Worm (Caenorhabditis elegans) whole organism, young adult: ENCODE data around the gene R10E4.9.
A peak's percentile ranks its signal among the peaks of the same experiment; 100 is the strongest.

Experiments
- C06A6.2 ChIP-seq: fragments of 200-800 bp; sonication (Bioruptor generic); conservative IDR thresholded peaks from 2 replicates; pipeline ENCODE4 v1.3.6; 2022; ENCODE audit warnings: missing genetic modification characterization, missing compliant biosample characterization
- C17E4.6 ChIP-seq: fragments of 200-800 bp; sonication (Bioruptor generic); IDR thresholded peaks from 2 replicates; pipeline ENCODE4 v1.3.6; 2022; ENCODE audit warnings: missing genetic modification reagents, missing genetic modification characterization, missing compliant biosample characterization
- D2030.7 ChIP-seq: fragments of 200-800 bp; sonication (Bioruptor generic); IDR thresholded peaks from 2 replicates; pipeline ENCODE4 v1.3.6; 2022; ENCODE audit warnings: missing genetic modification reagents, missing genetic modification characterization, missing compliant biosample characterization
- F23B12.7 ChIP-seq: sonication (generic microtip); optimal IDR thresholded peaks from 2 replicates; lab custom pipeline; 2017; ENCODE audit warnings: missing genetic modification characterization, mild to moderate bottlenecking, missing compliant biosample characterization, antibody characterized with exemption, moderate library complexity; ENCODE audit not compliant: insufficient read depth
- F33H1.4 ChIP-seq: fragments of 200-800 bp; sonication (Bioruptor generic); IDR thresholded peaks from 2 replicates; pipeline ENCODE4 v1.3.6; 2022; ENCODE audit warnings: missing genetic modification reagents, missing genetic modification characterization, missing compliant biosample characterization
- F37B4.10 ChIP-seq: fragments of 200-800 bp; sonication (Bioruptor generic); IDR thresholded peaks from 2 replicates; pipeline ENCODE4 v1.3.6; 2022; ENCODE audit warnings: missing genetic modification characterization, missing compliant biosample characterization
- F57A8.1 ChIP-seq: fragments of 200-800 bp; sonication (Bioruptor generic); optimal IDR thresholded peaks from 2 replicates; lab custom pipeline; 2018; ENCODE audit warnings: mild to moderate bottlenecking, missing genetic modification characterization, moderate library complexity, missing compliant biosample characterization
- K11D2.4 ChIP-seq: fragments of 200-800 bp; sonication (Bioruptor generic); IDR thresholded peaks from 2 replicates; pipeline ENCODE4 v1.3.6; 2022; ENCODE audit warnings: missing genetic modification reagents, missing genetic modification characterization, missing compliant biosample characterization
- Y79H2A.3 ChIP-seq: fragments of 200-800 bp; sonication (Bioruptor generic); conservative IDR thresholded peaks from 2 replicates; pipeline ENCODE4 v1.3.6; 2022; ENCODE audit warnings: missing genetic modification reagents, missing genetic modification characterization, missing compliant biosample characterization
- Y95B8A.8 ChIP-seq: fragments of 200-800 bp; sonication (Bioruptor generic); IDR thresholded peaks from 2 replicates; pipeline ENCODE4 v1.3.6; 2022; ENCODE audit warnings: missing genetic modification reagents, missing genetic modification characterization, missing compliant biosample characterization
- ZK185.1 ChIP-seq: sonication (generic microtip); optimal IDR thresholded peaks from 2 replicates; lab custom pipeline; 2016; ENCODE audit warnings: mild to moderate bottlenecking, missing genetic modification characterization, missing compliant biosample characterization; ENCODE audit not compliant: poor library complexity, severe bottlenecking
- akir-1 ChIP-seq: fragments of 200-800 bp; sonication (Bioruptor generic); optimal IDR thresholded peaks from 2 replicates; lab custom pipeline; 2018; ENCODE audit warnings: mild to moderate bottlenecking, missing genetic modification characterization, moderate library complexity, missing compliant biosample characterization
- aptf-2 ChIP-seq: fragments of 200-800 bp; sonication (Bioruptor generic); conservative IDR thresholded peaks from 2 replicates; pipeline ENCODE4 v1.3.6; 2022; ENCODE audit warnings: missing genetic modification reagents, missing genetic modification characterization, missing compliant biosample characterization
- attf-5 ChIP-seq: fragments of 200-800 bp; sonication (Bioruptor generic); optimal IDR thresholded peaks from 2 replicates; lab custom pipeline; 2018; ENCODE audit warnings: mild to moderate bottlenecking, missing genetic modification characterization, missing compliant biosample characterization
- attf-6 ChIP-seq: fragments of 200-800 bp; sonication (Bioruptor generic); IDR thresholded peaks from 2 replicates; pipeline ENCODE4 v1.3.6; 2022; ENCODE audit warnings: missing genetic modification reagents, missing genetic modification characterization, missing compliant biosample characterization
- bed-2 ChIP-seq: fragments of 200-800 bp; sonication (Bioruptor generic); IDR thresholded peaks from 2 replicates; pipeline ENCODE4 v1.3.6; 2022; ENCODE audit warnings: missing genetic modification reagents, missing genetic modification characterization, missing compliant biosample characterization
- ccch-3 ChIP-seq: fragments of 200-800 bp; sonication (Bioruptor generic); optimal IDR thresholded peaks from 2 replicates; lab custom pipeline; 2018; ENCODE audit warnings: mild to moderate bottlenecking, missing genetic modification characterization, missing compliant biosample characterization
- cebp-2 ChIP-seq: fragments of 200-800 bp; sonication (Bioruptor generic); IDR thresholded peaks from 2 replicates; pipeline ENCODE4 v1.3.6; 2022; ENCODE audit warnings: missing genetic modification characterization, missing compliant biosample characterization
- ceh-40 ChIP-seq: fragments of 200-800 bp; sonication (Bioruptor generic); IDR thresholded peaks from 2 replicates; pipeline ENCODE4 v1.3.6; 2022; ENCODE audit warnings: missing genetic modification characterization, missing compliant biosample characterization
- ceh-58 ChIP-seq: fragments of 200-800 bp; sonication (Bioruptor generic); IDR thresholded peaks from 2 replicates; pipeline ENCODE4 v1.3.6; 2022; ENCODE audit warnings: missing genetic modification characterization, missing compliant biosample characterization
- dpl-1 ChIP-seq: fragments of 150-350 bp; optimal IDR thresholded peaks from 2 replicates; lab custom pipeline; 2014; ENCODE audit warnings: missing biosample characterization, missing genetic modification reagents, missing genetic modification characterization
- egrh-3 ChIP-seq: fragments of 200-800 bp; sonication (Bioruptor generic); IDR thresholded peaks from 2 replicates; pipeline ENCODE4 v1.3.6; 2022; ENCODE audit warnings: missing genetic modification reagents, missing genetic modification characterization, missing compliant biosample characterization
- hlh-26 ChIP-seq: fragments of 200-800 bp; sonication (Bioruptor generic); conservative IDR thresholded peaks from 2 replicates; pipeline ENCODE4 v1.3.6; 2022; ENCODE audit warnings: missing genetic modification reagents, missing genetic modification characterization, missing compliant biosample characterization
- hsf-1 ChIP-seq: fragments of 200-800 bp; sonication (Bioruptor generic); IDR thresholded peaks from 2 replicates; pipeline ENCODE4 v1.3.6; 2022; ENCODE audit warnings: missing genetic modification reagents, missing genetic modification characterization, missing compliant biosample characterization
- lag-1 ChIP-seq: fragments of 200-800 bp; sonication (Bioruptor generic); IDR thresholded peaks from 2 replicates; pipeline ENCODE4 v1.3.6; 2022; ENCODE audit warnings: missing genetic modification reagents, missing genetic modification characterization, missing compliant biosample characterization
- let-607 ChIP-seq, 2 experiments: fragments of 200-800 bp in 1 of 2; sonication (Bioruptor generic) in 1 of 2; sonication (generic microtip) in 1 of 2; optimal IDR thresholded peaks; 2 replicates each; lab custom pipeline; 2016 to 2018; ENCODE audit warnings: mild to moderate bottlenecking in 2 of 2, missing compliant biosample characterization in 2 of 2, missing genetic modification characterization in 2 of 2, moderate library complexity in 2 of 2, missing genotype in 1 of 2
- lin-54 ChIP-seq: fragments of 200-800 bp; sonication (Bioruptor generic); optimal IDR thresholded peaks from 2 replicates; lab custom pipeline; 2018; ENCODE audit warnings: mild to moderate bottlenecking, missing genetic modification characterization, missing compliant biosample characterization
- lir-1 ChIP-seq: fragments of 200-800 bp; sonication (Bioruptor generic); conservative IDR thresholded peaks from 2 replicates; pipeline ENCODE4 v1.3.6; 2022; ENCODE audit warnings: missing genetic modification reagents, missing genetic modification characterization, missing compliant biosample characterization
- lsy-27 ChIP-seq: sonication (generic microtip); optimal IDR thresholded peaks from 2 replicates; lab custom pipeline; 2017; ENCODE audit warnings: missing genetic modification characterization, mild to moderate bottlenecking, missing compliant biosample characterization, antibody characterized with exemption, missing genotype, borderline replicate concordance; ENCODE audit not compliant: insufficient read depth
- madf-10 ChIP-seq: sonication (generic microtip); optimal IDR thresholded peaks from 2 replicates; lab custom pipeline; 2016; ENCODE audit warnings: mild to moderate bottlenecking, missing genetic modification characterization, missing compliant biosample characterization
- madf-3 ChIP-seq: fragments of 200-800 bp; sonication (Bioruptor generic); IDR thresholded peaks from 2 replicates; pipeline ENCODE4 v1.3.6; 2022; ENCODE audit warnings: missing genetic modification reagents, missing genetic modification characterization, missing compliant biosample characterization
- mxl-1 ChIP-seq: sonication (generic microtip); optimal IDR thresholded peaks from 2 replicates; lab custom pipeline; 2016; ENCODE audit warnings: missing genetic modification characterization, missing compliant biosample characterization
- nhr-120 ChIP-seq: fragments of 200-800 bp; sonication (Bioruptor generic); IDR thresholded peaks from 2 replicates; pipeline ENCODE4 v1.3.6; 2022; ENCODE audit warnings: missing genetic modification characterization, missing compliant biosample characterization
- pha-4 ChIP-seq: fragments of 150-350 bp; sonication (generic microtip); optimal IDR thresholded peaks from 2 replicates; lab custom pipeline; 2014; ENCODE audit warnings: missing biosample characterization, missing genetic modification reagents, missing genetic modification characterization
- rcor-1 ChIP-seq: fragments of 200-800 bp; sonication (Bioruptor generic); IDR thresholded peaks from 2 replicates; pipeline ENCODE4 v1.3.6; 2022; ENCODE audit warnings: missing genetic modification reagents, missing genetic modification characterization, missing compliant biosample characterization
- sea-2 ChIP-seq: fragments of 200-800 bp; sonication (Bioruptor generic); IDR thresholded peaks from 2 replicates; pipeline ENCODE4 v1.3.6; 2022; ENCODE audit warnings: missing genetic modification characterization, missing compliant biosample characterization
- snpc-1.1 ChIP-seq: sonication (generic microtip); optimal IDR thresholded peaks from 2 replicates; lab custom pipeline; 2017; ENCODE audit warnings: missing genetic modification characterization, mild to moderate bottlenecking, missing compliant biosample characterization, antibody characterized with exemption, moderate library complexity, missing genotype, missing genetic modification reagents; ENCODE audit not compliant: insufficient read depth
- snpc-3.4 ChIP-seq: sonication (generic microtip); optimal IDR thresholded peaks from 2 replicates; lab custom pipeline; 2017; ENCODE audit warnings: missing genetic modification characterization, mild to moderate bottlenecking, missing compliant biosample characterization, antibody characterized with exemption, moderate library complexity, missing genotype, missing genetic modification reagents
- snpc-4 ChIP-seq, 5 experiments: fragments of 150-350 bp in 1 of 5; sonication (generic microtip) in 4 of 5; optimal IDR thresholded peaks; 2 replicates each; lab custom pipeline; 2014 to 2018; ENCODE audit warnings: missing genetic modification characterization in 5 of 5, missing biosample characterization in 3 of 5, antibody characterized with exemption in 2 of 5, mild to moderate bottlenecking in 2 of 5, missing compliant biosample characterization in 2 of 5, missing genotype in 2 of 5, moderate library complexity in 2 of 5, missing genetic modification reagents in 1 of 5
- somi-1 ChIP-seq: fragments of 200-800 bp; sonication (Bioruptor generic); optimal IDR thresholded peaks from 2 replicates; lab custom pipeline; 2018; ENCODE audit warnings: mild to moderate bottlenecking, missing genetic modification characterization, missing compliant biosample characterization
- unc-62 ChIP-seq: fragments of 150-350 bp; optimal IDR thresholded peaks from 2 replicates; lab custom pipeline; 2014; ENCODE audit warnings: missing biosample characterization, missing genetic modification reagents, missing genetic modification characterization
- zfh-2 ChIP-seq: fragments of 200-800 bp; sonication (Bioruptor generic); conservative IDR thresholded peaks from 2 replicates; pipeline ENCODE4 v1.3.6; 2022; ENCODE audit warnings: missing genetic modification reagents, missing genetic modification characterization, missing compliant biosample characterization
- zim-3 ChIP-seq: sonication (generic microtip); optimal IDR thresholded peaks from 2 replicates; lab custom pipeline; 2017; ENCODE audit warnings: mild to moderate bottlenecking, missing genetic modification characterization, moderate library complexity, missing compliant biosample characterization
- ztf-25 ChIP-seq: fragments of 200-800 bp; sonication (Bioruptor generic); IDR thresholded peaks from 2 replicates; pipeline ENCODE4 v1.3.6; 2022; ENCODE audit warnings: missing genetic modification reagents, missing genetic modification characterization, missing compliant biosample characterization
- ztf-28 ChIP-seq: fragments of 200-800 bp; sonication (Bioruptor generic); IDR thresholded peaks from 2 replicates; pipeline ENCODE4 v1.3.6; 2022; ENCODE audit warnings: missing genetic modification reagents, missing genetic modification characterization, missing compliant biosample characterization

The R10E4.9 gene

DNA sequence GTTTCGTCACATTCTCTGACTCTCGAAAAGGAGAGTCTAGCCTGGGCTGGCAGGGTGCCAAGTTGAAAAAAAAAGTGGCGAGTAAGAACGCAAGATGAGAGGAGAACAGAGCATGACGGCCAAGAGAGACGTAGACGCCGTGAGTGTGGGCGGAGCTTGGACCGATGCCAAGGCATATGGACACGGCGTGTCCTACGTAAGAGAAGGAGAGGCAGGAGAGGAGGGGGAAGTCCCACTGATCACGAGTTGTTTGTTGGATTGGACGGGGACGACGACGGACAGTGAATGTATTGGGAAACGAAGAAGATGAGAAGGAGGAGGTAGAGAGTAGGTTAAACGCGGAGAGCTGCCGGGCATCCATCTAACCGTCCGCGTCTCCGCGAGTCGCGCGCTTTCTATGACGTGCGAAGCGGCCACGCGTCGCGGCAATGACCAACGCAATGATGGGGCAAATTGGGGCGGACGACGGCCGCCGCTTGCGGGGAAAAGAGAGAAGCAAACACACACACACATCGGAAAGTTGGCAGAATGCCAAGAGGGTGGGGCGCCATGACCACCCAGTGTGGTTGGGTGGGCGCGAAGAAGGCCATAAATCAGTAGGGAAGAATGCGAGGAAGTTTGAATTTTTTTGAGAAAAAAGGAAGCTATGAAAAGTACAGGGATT, 20.1 kb downstream of the R10E4.9 start (continued):
- peak; percentile 41 for TF ChIP-seq zim-3 (tag; lab: Kevin White, UChicago)
- peak; percentile 59; the same call in 1 of the 2 replicates for TF ChIP-seq lir-1 (GFP tag; lab: Robert Waterston, UW)
- peak; percentile 52; the same call in 1 of the 2 replicates for TF ChIP-seq C17E4.6 (GFP tag; lab: Robert Waterston, UW)
- peak; percentile 100 for TF ChIP-seq zfh-2 (GFP tag; lab: Robert Waterston, UW)
- TF ChIP-seq F37B4.10 (GFP tag; lab: Robert Waterston, UW), result no peak
- peak; percentile 24 for TF ChIP-seq ZK185.1 (tag; lab: Kevin White, UChicago)
- TF ChIP-seq attf-6, result no peak
- TF ChIP-seq F33H1.4 (GFP tag; lab: Robert Waterston, UW), result peak; percentile 31
- no peak for TF ChIP-seq lsy-27 (tag; lab: Kevin White, UChicago)
- TF ChIP-seq F57A8.1, result peak; percentile 34
- TF ChIP-seq rcor-1 (GFP tag; lab: Robert Waterston, UW), result peak; percentile 79
- no peak for TF ChIP-seq nhr-120 (GFP tag; lab: Robert Waterston, UW)
- no peak for TF ChIP-seq F23B12.7
- TF ChIP-seq hsf-1, result 0 out of 2 replicates have a peak, but pooled peaks have one; percentile 29
- no peak for TF ChIP-seq ztf-25 (GFP tag; lab: Robert Waterston, UW)
- peak; percentile 41; the same call in 1 of the 2 replicates for TF ChIP-seq bed-2 (GFP tag; lab: Robert Waterston, UW)
- TF ChIP-seq mxl-1, result no peak
- no peak for TF ChIP-seq dpl-1 (GFP tag; lab: Kevin White, UChicago)
- TF ChIP-seq ceh-40 (GFP tag; lab: Robert Waterston, UW), result no peak
- TF ChIP-seq aptf-2 (GFP tag; lab: Robert Waterston, UW), result 0 out of 2 replicates have a peak, but pooled peaks have one; percentile 31
- TF ChIP-seq cebp-2 (GFP tag; lab: Robert Waterston, UW), result 0 out of 2 replicates have a peak, but pooled peaks have one; percentile 47
- peak; percentile 91; the same call in 1 of the 2 replicates for TF ChIP-seq lag-1 (GFP tag; lab: Robert Waterston, UW)
- TF ChIP-seq snpc-3.4 (tag; lab: Kevin White, UChicago), result peak; percentile 1
- TF ChIP-seq K11D2.4, result peak; percentile 96
- TF ChIP-seq D2030.7 (GFP tag; lab: Robert Waterston, UW), result no peak
- TF ChIP-seq let-607 (tag; optimal IDR thresholded peaks at IDR 0.05; lab: Kevin White, UChicago), result peak; percentile 93 to 95
- peak; percentile 26 for TF ChIP-seq pha-4 (tag; lab: Kevin White, UChicago)
- peak; percentile 82 for TF ChIP-seq lin-54 (GFP tag; lab: Kevin White, UChicago)
- no peak for TF ChIP-seq Y79H2A.3 (GFP tag; lab: Robert Waterston, UW)
- 0 out of 2 replicates have a peak, but pooled peaks have one; percentile 11 for TF ChIP-seq ztf-28 (GFP tag; lab: Robert Waterston, UW)
- no peak for TF ChIP-seq ceh-58 (GFP tag; lab: Robert Waterston, UW)
- TF ChIP-seq ccch-3 (GFP tag; lab: Kevin White, UChicago), result no peak
- peak; percentile 67; the same call in 1 of the 2 replicates for TF ChIP-seq Y95B8A.8 (GFP tag; lab: Robert Waterston, UW)
- TF ChIP-seq somi-1 (GFP tag; lab: Kevin White, UChicago), result peak; percentile 100
- TF ChIP-seq hlh-26 (GFP tag; lab: Robert Waterston, UW), result no peak
- TF ChIP-seq unc-62 (GFP tag; lab: Kevin White, UChicago), result peak; percentile 93
- peak; percentile 99 for TF ChIP-seq C06A6.2 (GFP tag; lab: Robert Waterston, UW)
- TF ChIP-seq egrh-3, result peak; percentile 87
- TF ChIP-seq snpc-4 (GFP tag; optimal IDR thresholded peaks at IDR 0.05; lab: Kevin White, UChicago), result peak; percentile 2
- peak in 3 of 4 experiments; percentile 76 to 88 (median 86) for TF ChIP-seq snpc-4 (tag; optimal IDR thresholded peaks at IDR 0.05; lab: Kevin White, UChicago)
- TF ChIP-seq snpc-1.1 (tag; lab: Kevin White, UChicago), result no peak
- TF ChIP-seq madf-3 (GFP tag; lab: Robert Waterston, UW), result peak; percentile 87
- peak; percentile 98 for TF ChIP-seq madf-10
- TF ChIP-seq sea-2 (GFP tag; lab: Robert Waterston, UW), result peak; percentile 86; the same call in 1 of the 2 replicates
- peak; percentile 61 for TF ChIP-seq akir-1 (GFP tag; lab: Kevin White, UChicago)
- TF ChIP-seq attf-5, result peak; percentile 98
